Fruit fly (Drosophila melanogaster): ENCODE measurements around the gene smog.

The smog gene

dm6 chr2L:4850356-4850755 lies 2.3 kb upstream of the smog start, which contains the start of the genes mRpS2 and Mon1 (continued):
- TF ChIP-seq CG15336 (GFP tag; IDR thresholded peaks at IDR 0.05) (peak; percentile 92), CG1621 (tag; optimal IDR thresholded peaks at IDR 0.05) (peak; percentile 70), Met (GFP tag; optimal IDR thresholded peaks at IDR 0.05) (peak; percentile 90), Blimp-1 (GFP tag; optimal IDR thresholded peaks at IDR 0.05) (peak; percentile 79), CG6276 (GFP tag; optimal IDR thresholded peaks at IDR 0.05) (no peak), Eip93F (GFP tag; optimal IDR thresholded peaks at IDR 0.05) (peak; percentile 79), CG3032 (tag; optimal IDR thresholded peaks at IDR 0.05) (peak; percentile 96), CG6854 (GFP tag; optimal IDR thresholded peaks at IDR 0.05) (peak; percentile 58), CG6808 (GFP tag; optimal IDR thresholded peaks at IDR 0.05) (no peak), CG8632 (GFP tag; optimal IDR thresholded peaks at IDR 0.05) (peak; percentile 89), CG4318 (GFP tag; optimal IDR thresholded peaks at IDR 0.05) (no peak), CG9139 (GFP tag; optimal IDR thresholded peaks at IDR 0.05) (no peak), lz (GFP tag; optimal IDR thresholded peaks at IDR 0.05) (peak; percentile 91), dac (GFP tag; optimal IDR thresholded peaks at IDR 0.05) (peak; percentile 87), Hr39 (GFP tag; optimal IDR thresholded peaks at IDR 0.05) (peak; percentile 90), eg (GFP tag; IDR thresholded peaks at IDR 0.05) (peak; percentile 97), dsx (GFP tag; optimal IDR thresholded peaks at IDR 0.05; ENCODE audit: poor library complexity, severe bottlenecking) (peak; percentile 85), Lpt (GFP tag; optimal IDR thresholded peaks at IDR 0.05) (peak; percentile 91), CG31627 (GFP tag; optimal IDR thresholded peaks at IDR 0.05) (peak; percentile 89), OdsH (GFP tag; optimal IDR thresholded peaks at IDR 0.05) (peak; percentile 97), CG16779 (tag; optimal IDR thresholded peaks at IDR 0.05) (no peak), vri (GFP tag; optimal IDR thresholded peaks at IDR 0.05) (peak; percentile 76), spab (GFP tag; optimal IDR thresholded peaks at IDR 0.05) (peak; percentile 81), Eip75B (GFP tag; optimal IDR thresholded peaks at IDR 0.05) (peak; percentile 87), fd59A (GFP tag; optimal IDR thresholded peaks at IDR 0.05) (peak; percentile 70), CG3919 (GFP tag; optimal IDR thresholded peaks at IDR 0.05) (peak; percentile 95), CG6792 (GFP tag; optimal IDR thresholded peaks at IDR 0.05) (peak; percentile 90), fd85E (GFP tag; optimal IDR thresholded peaks at IDR 0.05) (peak; percentile 68), Hr38 (GFP tag; optimal IDR thresholded peaks at IDR 0.05) (peak; percentile 29), cyc (GFP tag; optimal IDR thresholded peaks at IDR 0.05) (peak; percentile 93), CG10669 (GFP tag; optimal IDR thresholded peaks at IDR 0.05) (peak; percentile 98), Smox (GFP tag; optimal IDR thresholded peaks at IDR 0.05) (peak; percentile 85), svp (GFP tag) (no peak)

DNA sequence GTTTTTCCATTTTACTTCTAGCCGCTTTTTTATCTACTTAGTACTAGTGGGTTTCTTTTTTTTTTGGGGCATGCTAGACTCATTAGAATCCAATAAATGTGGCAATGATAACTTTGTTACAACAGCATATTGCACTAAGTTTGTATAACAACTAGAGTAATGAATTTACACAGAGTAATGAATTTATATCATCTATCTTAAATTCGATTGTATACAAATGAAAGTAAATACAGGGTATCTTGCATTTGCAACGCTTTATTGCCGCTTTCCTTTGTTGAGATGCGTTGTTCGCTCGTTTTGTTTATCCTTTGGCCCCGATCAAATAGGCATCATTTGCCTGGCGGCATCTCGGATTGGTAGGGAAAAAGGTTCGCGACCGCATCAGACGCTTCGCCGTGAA lies 2.2 kb downstream of the smog start:
- TF ChIP-seq CG6854 (GFP tag; optimal IDR thresholded peaks at IDR 0.05) (no peak), eg (GFP tag; IDR thresholded peaks at IDR 0.05) (no peak)

- TF ChIP-seq CG6163 (GFP tag; IDR thresholded peaks at IDR 0.05) (0 out of 3 replicates have a peak, but pooled peaks have one; percentile 20), Eip78C (GFP tag) (peak; percentile 66), CG15336 (GFP tag; IDR thresholded peaks at IDR 0.05) (peak; percentile 29; the same call in 1 of the 2 replicates), CG9139 (GFP tag; optimal IDR thresholded peaks at IDR 0.05) (no peak), fd59A (GFP tag; optimal IDR thresholded peaks at IDR 0.05) (peak; percentile 7), CG10669 (GFP tag; optimal IDR thresholded peaks at IDR 0.05) (peak; percentile 22), pdm3 (GFP tag; optimal IDR thresholded peaks at IDR 0.05) (no peak), Met (GFP tag; optimal IDR thresholded peaks at IDR 0.05) (peak; percentile 10), CG8119 (GFP tag; IDR thresholded peaks at IDR 0.05) (no peak), eg (GFP tag; IDR thresholded peaks at IDR 0.05) (peak; percentile 36; the same call in 1 of the 3 replicates), CG8319 (GFP tag; optimal IDR thresholded peaks at IDR 0.05) (no peak), CG3032 (tag; optimal IDR thresholded peaks at IDR 0.05) (peak; percentile 3), Ets96B (tag; optimal IDR thresholded peaks at IDR 0.05) (peak; percentile 26), CG10631 (GFP tag; optimal IDR thresholded peaks at IDR 0.05) (peak; percentile 12), OdsH (GFP tag; optimal IDR thresholded peaks at IDR 0.05) (peak; percentile 23), Hr4 (GFP tag; optimal IDR thresholded peaks at IDR 0.05) (peak; percentile 13), Sox15 (GFP tag; optimal IDR thresholded peaks at IDR 0.05) (no peak), CG32006 (GFP tag; optimal IDR thresholded peaks at IDR 0.05) (peak; percentile 27), Eip75B (GFP tag; optimal IDR thresholded peaks at IDR 0.05) (peak; percentile 9)
These were observed 3.5 kb downstream of the smog start for dm6 chr2L:4856118-4856517.

All from whole organism, prepupa.